Worm (Caenorhabditis elegans) whole organism, young adult: ENCODE data around the gene F49E11.2.

Source experiments
- ama-1 ChIP-seq, 3 experiments: fragments of 150-350 bp in 1 of 3; sonication (generic microtip) in 2 of 3; optimal IDR thresholded peaks; 2 replicates each; lab custom pipeline; 2014 to 2018; ENCODE audit warnings: missing biosample characterization in 2 of 3, missing genetic modification characterization in 2 of 3, missing genetic modification reagents in 2 of 3
- ceh-27 ChIP-seq: fragments of 200-800 bp; sonication (Bioruptor generic); optimal IDR thresholded peaks from 2 replicates; lab custom pipeline; 2018; ENCODE audit warnings: mild to moderate bottlenecking, missing genetic modification characterization, moderate library complexity, missing compliant biosample characterization
- egl-44 ChIP-seq: fragments of 200-800 bp; sonication (Bioruptor generic); IDR thresholded peaks from 2 replicates; pipeline ENCODE4 v1.3.6; 2022; ENCODE audit warnings: missing genetic modification reagents, missing genetic modification characterization, missing compliant biosample characterization
- let-607 ChIP-seq, 2 experiments: fragments of 200-800 bp in 1 of 2; sonication (Bioruptor generic) in 1 of 2; sonication (generic microtip) in 1 of 2; optimal IDR thresholded peaks; 2 replicates each; lab custom pipeline; 2016 to 2018; ENCODE audit warnings: mild to moderate bottlenecking in 2 of 2, missing compliant biosample characterization in 2 of 2, missing genetic modification characterization in 2 of 2, moderate library complexity in 2 of 2, missing genotype in 1 of 2
- zfh-2 ChIP-seq: fragments of 200-800 bp; sonication (Bioruptor generic); conservative IDR thresholded peaks from 2 replicates; pipeline ENCODE4 v1.3.6; 2022; ENCODE audit warnings: missing genetic modification reagents, missing genetic modification characterization, missing compliant biosample characterization

ce11 chrIV:13028746-13029673 lies 9.8 kb downstream of the F49E11.2 start:
- no peak for TF ChIP-seq egl-44
- TF ChIP-seq zfh-2, result no peak
- no peak for TF ChIP-seq ama-1 (optimal IDR thresholded peaks at IDR 0.05; lab: Kevin White, UChicago)
- TF ChIP-seq ama-1 (GFP tag; optimal IDR thresholded peaks at IDR 0.05; lab: Kevin White, UChicago), result no peak
- TF ChIP-seq let-607 (tag; optimal IDR thresholded peaks at IDR 0.05; lab: Kevin White, UChicago), result no peak
- no peak for TF ChIP-seq ceh-27
